Worm (Caenorhabditis elegans) whole organism, late embryonic: ENCODE measurements around the gene clec-144.

Source experiments
- ama-1 ChIP-seq: fragments of 150-350 bp; optimal IDR thresholded peaks from 2 replicates; lab custom pipeline; 2014
- ets-4 ChIP-seq: sonication (generic microtip); optimal IDR thresholded peaks from 2 replicates; lab custom pipeline; 2016; ENCODE audit warnings: missing genetic modification characterization, missing compliant biosample characterization
- hlh-30 ChIP-seq: sonication (generic microtip); optimal IDR thresholded peaks from 2 replicates; lab custom pipeline; 2017; ENCODE audit warnings: antibody characterized with exemption, missing genetic modification characterization, missing compliant biosample characterization; ENCODE audit not compliant: insufficient read depth
- mec-3 ChIP-seq: sonication (generic microtip); optimal IDR thresholded peaks from 2 replicates; lab custom pipeline; 2016; ENCODE audit warnings: borderline replicate concordance, missing genetic modification characterization, missing compliant biosample characterization
- pag-3 ChIP-seq: sonication (generic microtip); optimal IDR thresholded peaks from 2 replicates; lab custom pipeline; 2016; ENCODE audit warnings: missing compliant biosample characterization, missing genetic modification characterization, borderline replicate concordance
- pha-4 ChIP-seq: fragments of 150-350 bp; optimal IDR thresholded peaks from 2 replicates; lab custom pipeline; 2018; ENCODE audit warnings: missing biosample characterization, missing genetic modification reagents, missing genetic modification characterization
- sox-4 ChIP-seq: sonication (generic microtip); optimal IDR thresholded peaks from 2 replicates; lab custom pipeline; 2017; ENCODE audit warnings: mild to moderate bottlenecking, missing genetic modification characterization, inconsistent platforms, missing compliant biosample characterization
- tbx-2 ChIP-seq: sonication (generic microtip); optimal IDR thresholded peaks from 2 replicates; lab custom pipeline; 2016; ENCODE audit warnings: missing genetic modification characterization, missing compliant biosample characterization
- unc-86 ChIP-seq: sonication (generic microtip); optimal IDR thresholded peaks from 2 replicates; lab custom pipeline; 2016; ENCODE audit warnings: missing genetic modification characterization, missing compliant biosample characterization
- zip-5 ChIP-seq: sonication (generic microtip); optimal IDR thresholded peaks from 2 replicates; lab custom pipeline; 2016; ENCODE audit warnings: missing genetic modification characterization, missing compliant biosample characterization

ce11 chrII:11865644-11866043 is 33.3 kb upstream of the clec-144 start, which contains the start of gene K12D12.4:
- TF ChIP-seq hlh-30 (tag; lab: Kevin White, UChicago) (no peak), tbx-2 (tag; lab: Kevin White, UChicago) (no peak), pha-4 (tag; lab: Kevin White, UChicago) (no peak), pag-3 (no peak), ama-1 (lab: Kevin White, UChicago) (no peak), zip-5 (tag; lab: Kevin White, UChicago) (no peak), mec-3 (tag; lab: Kevin White, UChicago) (no peak), unc-86 (tag; lab: Kevin White, UChicago) (no peak), ets-4 (tag; lab: Kevin White, UChicago) (no peak), sox-4 (tag; lab: Kevin White, UChicago) (no peak)
